Worm (Caenorhabditis elegans) whole organism, mixed stage, embryonic: ENCODE results near the gene chil-3.

Experiments
- hlh-1 ChIP-seq: fragments of 150-350 bp; optimal IDR thresholded peaks from 2 replicates; lab custom pipeline; 2014; ENCODE audit warnings: missing biosample characterization, missing genetic modification reagents, missing genetic modification characterization
- mab-5 ChIP-seq: fragments of 150-350 bp; optimal IDR thresholded peaks from 2 replicates; lab custom pipeline; 2014; ENCODE audit warnings: missing biosample characterization, missing genetic modification characterization
- nhr-28 ChIP-seq: fragments of 150-350 bp; optimal IDR thresholded peaks from 2 replicates; lab custom pipeline; 2014; ENCODE audit warnings: missing biosample characterization, missing genetic modification characterization
- unc-62 ChIP-seq: fragments of 150-350 bp; optimal IDR thresholded peaks from 2 replicates; lab custom pipeline; 2014; ENCODE audit warnings: missing biosample characterization, missing genetic modification reagents, missing genetic modification characterization

ce11 chrII:9835958-9836357 is 25.3 kb downstream of the chil-3 start:
- no peak for TF ChIP-seq unc-62 (GFP tag; lab: Kevin White, UChicago)
- no peak for TF ChIP-seq hlh-1 (tag; lab: Kevin White, UChicago)
- TF ChIP-seq mab-5 (tag; lab: Kevin White, UChicago) = no peak
- no peak for TF ChIP-seq nhr-28
